Worm (Caenorhabditis elegans): ENCODE data around the gene cec-3.

DNA sequence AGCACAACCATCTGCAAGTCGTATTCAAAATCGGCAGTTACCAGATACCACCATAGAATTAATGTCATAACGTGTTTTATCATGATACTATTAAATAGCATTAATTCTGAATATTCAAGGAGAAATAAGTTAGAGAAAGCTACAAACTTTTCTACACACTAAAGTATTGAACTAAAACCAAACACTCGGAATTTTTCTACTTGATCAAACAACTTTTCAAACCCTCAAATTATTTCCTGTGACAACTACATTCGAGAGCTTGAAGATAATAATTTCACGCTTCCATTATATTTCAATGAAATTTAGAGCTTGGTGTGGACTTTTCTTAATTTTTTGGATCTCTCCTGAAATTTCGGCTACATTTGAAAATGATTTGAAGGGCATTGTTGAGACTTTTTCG is 34.9 kb downstream of the cec-3 start, which contains the start of gene irld-47:
- no peak for TF ChIP-seq pqm-1 (tag; optimal IDR thresholded peaks at IDR 0.05)
- TF ChIP-seq madf-2 (tag; optimal IDR thresholded peaks at IDR 0.05) = no peak
- no peak for TF ChIP-seq C08G9.2 (tag; optimal IDR thresholded peaks at IDR 0.05)
- no peak for TF ChIP-seq pha-2 (tag; optimal IDR thresholded peaks at IDR 0.05)
- TF ChIP-seq hlh-8 (tag; optimal IDR thresholded peaks at IDR 0.05) = no peak
- no peak for TF ChIP-seq fkh-6 (tag; optimal IDR thresholded peaks at IDR 0.05)
- TF ChIP-seq ceh-6 (GFP tag; optimal IDR thresholded peaks at IDR 0.05) = no peak
- no peak for TF ChIP-seq F13H6.1 (tag; optimal IDR thresholded peaks at IDR 0.05)
- no peak for TF ChIP-seq nfya-1 (tag; optimal IDR thresholded peaks at IDR 0.05)
- TF ChIP-seq nhr-11 (tag; optimal IDR thresholded peaks at IDR 0.05) = no peak
- TF ChIP-seq dmd-4 (tag; optimal IDR thresholded peaks at IDR 0.05; ENCODE audit: borderline replicate concordance) = no peak
